Fruit fly (Drosophila melanogaster) whole organism, prepupa: Measurements from ENCODE around the gene Aasdh.

ENCODE experiments used
- CG8119 ChIP-seq: fragments of 200-800 bp; sonication (Bioruptor generic); IDR thresholded peaks from 3 replicates; pipeline ENCODE4 v1.3.6; 2022; ENCODE audit warnings: missing biosample characterization, missing genetic modification characterization
- Lpt ChIP-seq: fragments of 200-800 bp; sonication (Bioruptor generic); optimal IDR thresholded peaks from 3 replicates; lab custom pipeline; 2016; ENCODE audit warnings: missing biosample characterization, missing genetic modification characterization
- topi ChIP-seq: fragments of 200-800 bp; sonication (Bioruptor generic); optimal IDR thresholded peaks from 3 replicates; lab custom pipeline; 2016; ENCODE audit warnings: missing biosample characterization, missing genetic modification characterization
- vri ChIP-seq: fragments of 200-800 bp; sonication (Bioruptor generic); optimal IDR thresholded peaks from 3 replicates; lab custom pipeline; 2016; ENCODE audit warnings: missing biosample characterization, mild to moderate bottlenecking, missing genetic modification characterization

dm6 chr2L:8411530-8411929, 37.8 kb downstream of the Aasdh start, which contains the start of gene Naglu:
- TF ChIP-seq vri (GFP tag; lab: Kevin White, UChicago) (no peak), topi (GFP tag; lab: Kevin White, UChicago) (no peak), Lpt (no peak), CG8119 (GFP tag; lab: Robert Waterston, UW) (no peak)
